Worm (Caenorhabditis elegans) whole organism, young adult: Measurements from ENCODE around the gene F36H1.12.
A peak's percentile ranks its signal among the peaks of the same experiment; 100 is the strongest.

Experiments used
- B0035.1 ChIP-seq: sonication (generic microtip); optimal IDR thresholded peaks from 2 replicates; lab custom pipeline; 2016; ENCODE audit warnings: missing genetic modification characterization, mild to moderate bottlenecking, missing compliant biosample characterization, missing genotype, missing genetic modification reagents
- F39B2.1 ChIP-seq: fragments of 200-800 bp; sonication (Bioruptor generic); IDR thresholded peaks from 2 replicates; pipeline ENCODE4 v1.3.6; 2022; ENCODE audit warnings: missing genetic modification reagents, missing genetic modification characterization, missing compliant biosample characterization
- F49E8.2 ChIP-seq: sonication (generic microtip); optimal IDR thresholded peaks from 3 replicates; lab custom pipeline; 2017; ENCODE audit warnings: missing genetic modification characterization, mild to moderate bottlenecking, missing compliant biosample characterization, antibody characterized with exemption, moderate library complexity; ENCODE audit not compliant: insufficient read depth
- K12H6.12 ChIP-seq: fragments of 200-800 bp; sonication (Bioruptor generic); optimal IDR thresholded peaks from 2 replicates; lab custom pipeline; 2018; ENCODE audit warnings: mild to moderate bottlenecking, missing genetic modification characterization, missing compliant biosample characterization
- T07F8.4 ChIP-seq: sonication (generic microtip); optimal IDR thresholded peaks from 2 replicates; lab custom pipeline; 2016; ENCODE audit warnings: mild to moderate bottlenecking, missing genetic modification characterization, moderate library complexity, missing compliant biosample characterization
- Y53G8AR.9 ChIP-seq: fragments of 200-800 bp; sonication (Bioruptor generic); conservative IDR thresholded peaks from 2 replicates; pipeline ENCODE4 v1.3.6; 2022; ENCODE audit warnings: missing genetic modification reagents, missing genetic modification characterization, missing compliant biosample characterization
- akir-1 ChIP-seq: fragments of 200-800 bp; sonication (Bioruptor generic); optimal IDR thresholded peaks from 2 replicates; lab custom pipeline; 2018; ENCODE audit warnings: mild to moderate bottlenecking, missing genetic modification characterization, moderate library complexity, missing compliant biosample characterization
- ama-1 ChIP-seq, 3 experiments: fragments of 150-350 bp in 1 of 3; sonication (generic microtip) in 2 of 3; optimal IDR thresholded peaks; 2 replicates each; lab custom pipeline; 2014 to 2018; ENCODE audit warnings: missing biosample characterization in 2 of 3, missing genetic modification characterization in 2 of 3, missing genetic modification reagents in 2 of 3
- atf-7 ChIP-seq: sonication (generic microtip); optimal IDR thresholded peaks from 2 replicates; lab custom pipeline; 2017; ENCODE audit warnings: mild to moderate bottlenecking, missing genetic modification characterization, missing compliant biosample characterization
- athp-1 ChIP-seq: sonication (generic microtip); optimal IDR thresholded peaks from 2 replicates; lab custom pipeline; 2017; ENCODE audit warnings: mild to moderate bottlenecking, missing genetic modification characterization, missing compliant biosample characterization
- bed-1 ChIP-seq: fragments of 200-800 bp; sonication (Bioruptor generic); IDR thresholded peaks from 2 replicates; pipeline ENCODE4 v1.3.6; 2022; ENCODE audit warnings: missing genetic modification reagents, missing genetic modification characterization, missing compliant biosample characterization
- ceh-27 ChIP-seq: fragments of 200-800 bp; sonication (Bioruptor generic); optimal IDR thresholded peaks from 2 replicates; lab custom pipeline; 2018; ENCODE audit warnings: mild to moderate bottlenecking, missing genetic modification characterization, moderate library complexity, missing compliant biosample characterization
- ceh-91 ChIP-seq: fragments of 200-800 bp; sonication (Bioruptor generic); IDR thresholded peaks from 2 replicates; pipeline ENCODE4 v1.3.6; 2022; ENCODE audit warnings: missing genetic modification reagents, missing genetic modification characterization, missing compliant biosample characterization
- dpl-1 ChIP-seq: fragments of 150-350 bp; optimal IDR thresholded peaks from 2 replicates; lab custom pipeline; 2014; ENCODE audit warnings: missing biosample characterization, missing genetic modification reagents, missing genetic modification characterization
- ekl-4 ChIP-seq: fragments of 200-800 bp; sonication (Bioruptor generic); IDR thresholded peaks from 2 replicates; pipeline ENCODE4 v1.3.6; 2022; ENCODE audit warnings: missing genetic modification reagents, missing genetic modification characterization, missing compliant biosample characterization
- fkh-3 ChIP-seq: sonication (generic microtip); optimal IDR thresholded peaks from 2 replicates; lab custom pipeline; 2016; ENCODE audit warnings: mild to moderate bottlenecking, missing genetic modification characterization, missing compliant biosample characterization
- him-1 ChIP-seq: sonication (generic microtip); optimal IDR thresholded peaks from 2 replicates; lab custom pipeline; 2016; ENCODE audit warnings: missing genotype, missing genetic modification reagents, missing genetic modification characterization, missing compliant biosample characterization
- hlh-12 ChIP-seq: sonication (generic microtip); optimal IDR thresholded peaks from 2 replicates; lab custom pipeline; 2016; ENCODE audit warnings: missing genetic modification characterization, missing compliant biosample characterization
- hmg-20 ChIP-seq: fragments of 200-800 bp; sonication (Bioruptor generic); IDR thresholded peaks from 2 replicates; pipeline ENCODE4 v1.3.6; 2022; ENCODE audit warnings: missing genetic modification reagents, missing genetic modification characterization, missing compliant biosample characterization
- let-526 ChIP-seq: fragments of 200-800 bp; sonication (Bioruptor generic); IDR thresholded peaks from 2 replicates; pipeline ENCODE4 v1.3.6; 2022; ENCODE audit warnings: missing genetic modification reagents, missing genetic modification characterization, missing compliant biosample characterization
- madf-10 ChIP-seq: sonication (generic microtip); optimal IDR thresholded peaks from 2 replicates; lab custom pipeline; 2016; ENCODE audit warnings: mild to moderate bottlenecking, missing genetic modification characterization, missing compliant biosample characterization
- nhr-90 ChIP-seq: sonication (generic microtip); optimal IDR thresholded peaks from 2 replicates; lab custom pipeline; 2016; ENCODE audit warnings: missing genotype, mild to moderate bottlenecking, missing genetic modification characterization, missing compliant biosample characterization
- pbrm-1 ChIP-seq: fragments of 200-800 bp; sonication (Bioruptor generic); IDR thresholded peaks from 2 replicates; pipeline ENCODE4 v1.3.6; 2022; ENCODE audit warnings: missing genetic modification reagents, missing genetic modification characterization, missing compliant biosample characterization
- pha-4 ChIP-seq: fragments of 150-350 bp; sonication (generic microtip); optimal IDR thresholded peaks from 2 replicates; lab custom pipeline; 2014; ENCODE audit warnings: missing biosample characterization, missing genetic modification reagents, missing genetic modification characterization
- rcor-1 ChIP-seq: fragments of 200-800 bp; sonication (Bioruptor generic); IDR thresholded peaks from 2 replicates; pipeline ENCODE4 v1.3.6; 2022; ENCODE audit warnings: missing genetic modification reagents, missing genetic modification characterization, missing compliant biosample characterization
- repo-1 ChIP-seq: sonication (generic microtip); optimal IDR thresholded peaks from 2 replicates; lab custom pipeline; 2017; ENCODE audit warnings: mild to moderate bottlenecking, missing genetic modification characterization, missing compliant biosample characterization
- rpc-1 ChIP-seq, 2 experiments: fragments of 150-350 bp in 1 of 2; sonication (generic microtip) in 1 of 2; optimal IDR thresholded peaks; 2 replicates each; lab custom pipeline; 2014 to 2018; ENCODE audit warnings: missing biosample characterization in 1 of 2, missing genetic modification characterization in 1 of 2, missing genetic modification reagents in 1 of 2, missing genotype in 1 of 2
- snpc-1.1 ChIP-seq: sonication (generic microtip); optimal IDR thresholded peaks from 2 replicates; lab custom pipeline; 2017; ENCODE audit warnings: missing genetic modification characterization, mild to moderate bottlenecking, missing compliant biosample characterization, antibody characterized with exemption, moderate library complexity, missing genotype, missing genetic modification reagents; ENCODE audit not compliant: insufficient read depth
- somi-1 ChIP-seq: fragments of 200-800 bp; sonication (Bioruptor generic); optimal IDR thresholded peaks from 2 replicates; lab custom pipeline; 2018; ENCODE audit warnings: mild to moderate bottlenecking, missing genetic modification characterization, missing compliant biosample characterization
- unc-130 ChIP-seq: sonication (generic microtip); optimal IDR thresholded peaks from 2 replicates; lab custom pipeline; 2016; ENCODE audit warnings: missing genetic modification reagents, missing genetic modification characterization, missing compliant biosample characterization
- unc-62 ChIP-seq: fragments of 150-350 bp; optimal IDR thresholded peaks from 2 replicates; lab custom pipeline; 2014; ENCODE audit warnings: missing biosample characterization, missing genetic modification reagents, missing genetic modification characterization
- zfh-2 ChIP-seq: fragments of 200-800 bp; sonication (Bioruptor generic); conservative IDR thresholded peaks from 2 replicates; pipeline ENCODE4 v1.3.6; 2022; ENCODE audit warnings: missing genetic modification reagents, missing genetic modification characterization, missing compliant biosample characterization
- ztf-22 ChIP-seq: fragments of 200-800 bp; sonication (Bioruptor generic); optimal IDR thresholded peaks from 2 replicates; lab custom pipeline; 2018; ENCODE audit warnings: mild to moderate bottlenecking, missing genetic modification characterization, moderate library complexity, missing compliant biosample characterization
- ztf-25 ChIP-seq: fragments of 200-800 bp; sonication (Bioruptor generic); IDR thresholded peaks from 2 replicates; pipeline ENCODE4 v1.3.6; 2022; ENCODE audit warnings: missing genetic modification reagents, missing genetic modification characterization, missing compliant biosample characterization
- ztf-26 ChIP-seq: sonication (generic microtip); optimal IDR thresholded peaks from 2 replicates; lab custom pipeline; 2017; ENCODE audit warnings: missing genetic modification characterization, missing compliant biosample characterization

Gene F36H1.12

DNA sequence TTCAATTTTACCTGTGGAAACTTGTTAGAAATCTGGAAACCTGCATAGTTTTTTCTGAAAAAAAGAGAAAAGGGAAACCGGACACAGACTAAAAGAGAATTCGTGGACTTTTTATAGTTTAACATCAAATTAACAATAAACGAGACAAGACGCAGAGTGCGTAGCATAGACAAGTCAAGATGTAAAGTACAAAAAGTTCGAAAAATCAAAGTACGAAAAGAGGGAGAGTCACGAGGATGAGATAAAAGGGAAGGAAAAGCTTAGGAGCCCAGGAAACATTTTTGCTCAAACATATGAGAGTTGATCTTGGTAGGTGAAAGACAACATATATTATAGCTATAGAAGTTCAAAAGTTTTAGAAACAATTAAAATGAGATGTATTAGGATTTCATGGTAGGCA is 44.3 kb upstream of the F36H1.12 start, which contains the start of gene M7.12:
Gene M7.12 (minus strand): TSS at position 188 of the 400 bp plus-strand sequence.
- TF ChIP-seq ceh-91 (GFP tag; lab: Robert Waterston, UW) (no peak), ama-1 (optimal IDR thresholded peaks at IDR 0.05; lab: Kevin White, UChicago) (no peak), ama-1 (GFP tag; optimal IDR thresholded peaks at IDR 0.05; lab: Kevin White, UChicago) (no peak), pha-4 (tag; lab: Kevin White, UChicago) (no peak), K12H6.12 (tag; lab: Kevin White, UChicago) (no peak), snpc-1.1 (tag; lab: Kevin White, UChicago) (no peak), pbrm-1 (GFP tag; lab: Robert Waterston, UW) (no peak), Y53G8AR.9 (GFP tag; lab: Robert Waterston, UW) (no peak), bed-1 (GFP tag; lab: Robert Waterston, UW) (no peak), athp-1 (no peak), him-1 (tag; lab: Kevin White, UChicago) (no peak)

DNA sequence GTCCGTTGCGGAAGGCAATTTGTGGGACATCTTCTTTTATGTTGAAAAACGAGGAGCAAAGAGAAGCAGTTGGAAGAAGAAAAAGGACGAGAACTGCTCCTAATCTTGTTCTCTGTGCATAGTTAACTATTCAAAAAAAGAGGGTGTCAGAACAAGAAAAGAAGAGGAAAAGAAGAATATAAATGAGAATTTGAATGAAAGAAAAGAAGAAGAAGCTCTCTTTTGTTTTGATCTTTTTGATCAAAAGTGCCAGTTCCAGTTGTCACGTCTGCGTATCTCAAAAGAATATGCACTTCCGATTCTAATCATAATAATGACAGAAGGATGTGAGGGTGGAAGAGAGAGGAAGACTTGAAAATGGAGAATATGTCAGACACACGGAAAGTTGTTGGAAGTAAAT is 41.5 kb upstream of the F36H1.12 start, which contains the start of gene M7.8:
Gene M7.8 (minus strand): TSS at position 112 of the 400 bp plus-strand sequence.
- TF ChIP-seq let-526 = no peak

DNA sequence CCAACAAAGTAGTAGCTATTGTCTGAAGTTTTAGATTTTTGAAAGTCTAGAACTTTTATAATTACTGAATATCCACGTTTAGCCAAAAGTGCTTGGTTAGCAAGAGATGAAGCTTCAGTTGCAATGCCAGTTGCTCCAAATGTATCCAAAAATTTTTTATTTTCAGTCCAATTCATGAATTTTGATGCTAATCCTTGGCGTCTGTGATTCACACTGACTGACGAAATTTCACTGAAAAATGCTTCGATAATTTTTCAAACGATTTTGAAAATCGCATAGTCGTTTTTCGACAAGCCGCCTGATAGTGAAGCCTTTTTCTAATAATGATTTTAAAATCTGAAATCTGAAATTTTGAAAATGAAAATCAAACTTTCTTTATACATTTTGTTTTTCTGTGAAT is 40.5 kb upstream of the F36H1.12 start:
- no peak for TF ChIP-seq T07F8.4
- TF ChIP-seq ekl-4 = no peak
- TF ChIP-seq repo-1 (tag; lab: Kevin White, UChicago) = no peak
- no peak for TF ChIP-seq hmg-20 (GFP tag; lab: Robert Waterston, UW)
- TF ChIP-seq pbrm-1 (GFP tag; lab: Robert Waterston, UW) = no peak
- TF ChIP-seq nhr-90 = no peak
- TF ChIP-seq unc-62 (GFP tag; lab: Kevin White, UChicago) = no peak
- no peak for TF ChIP-seq pha-4 (tag; lab: Kevin White, UChicago)
- no peak for TF ChIP-seq zfh-2 (GFP tag; lab: Robert Waterston, UW)
- no peak for TF ChIP-seq Y53G8AR.9 (GFP tag; lab: Robert Waterston, UW)
- no peak for TF ChIP-seq rcor-1 (GFP tag; lab: Robert Waterston, UW)
- TF ChIP-seq fkh-3 (tag; lab: Kevin White, UChicago) = no peak
- no peak for TF ChIP-seq madf-10 (tag; lab: Kevin White, UChicago)
- TF ChIP-seq ztf-22 = no peak
- TF ChIP-seq him-1 (tag; lab: Kevin White, UChicago) = no peak
- TF ChIP-seq ceh-27 = no peak

DNA sequence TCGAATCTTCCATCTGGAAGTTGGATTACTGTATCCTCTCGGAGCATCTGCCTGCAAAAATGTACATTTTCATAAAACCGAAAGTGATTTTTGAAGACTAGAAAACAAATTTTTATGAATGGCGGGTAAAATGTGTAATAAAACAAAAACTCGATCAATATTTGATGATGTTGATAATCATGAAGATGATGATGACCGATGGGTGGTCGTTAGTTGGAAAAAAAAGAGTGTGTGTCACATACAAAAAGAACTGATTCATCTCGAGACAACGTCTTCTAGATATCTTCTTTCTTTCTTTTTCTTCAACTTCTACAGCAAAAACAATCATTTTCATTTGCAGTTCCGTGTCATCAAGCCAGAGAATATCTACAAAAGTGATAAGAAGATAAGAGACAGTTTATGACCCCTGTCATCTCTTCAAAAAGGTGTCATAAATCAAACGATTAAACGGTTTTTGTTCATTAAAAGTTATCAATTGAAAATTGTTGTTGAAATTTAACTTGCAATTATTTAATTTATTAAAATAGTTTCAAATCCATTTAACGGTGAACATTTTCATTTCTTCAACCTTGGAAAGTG is 39.1 kb upstream of the F36H1.12 start, which contains the start of gene bcc-1:
Gene bcc-1 (minus strand): TSS at position 51 of the 579 bp plus-strand sequence.
- TF ChIP-seq somi-1 (GFP tag; lab: Kevin White, UChicago) (peak; percentile 49), ztf-26 (peak; percentile 5), akir-1 (GFP tag; lab: Kevin White, UChicago) (no peak), hlh-12 (tag; lab: Kevin White, UChicago) (no peak)
- TF ChIP-seq, all 124 proteins: peak for 2

DNA sequence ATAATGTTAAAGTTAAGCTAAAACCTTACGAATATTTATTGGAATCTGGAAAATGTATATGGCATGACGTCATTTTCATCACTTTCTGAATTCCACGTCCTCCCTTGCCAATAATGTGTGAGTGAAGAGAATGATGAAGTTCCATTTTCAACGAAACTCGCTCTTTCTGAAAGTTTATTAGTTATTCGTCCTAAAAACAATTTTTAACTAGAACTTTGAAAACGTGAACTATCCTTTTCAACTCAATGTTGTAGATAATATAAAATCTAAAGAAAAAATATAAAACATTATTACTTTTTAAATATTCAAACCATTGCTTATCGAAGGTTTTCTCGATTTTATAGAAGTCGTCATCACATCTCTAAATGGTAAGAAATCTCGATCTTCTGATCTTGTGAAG is 36.0 kb upstream of the F36H1.12 start, which contains the start of gene M7.7:
Gene M7.7 (plus strand): TSS at position 301 of the 400 bp plus-strand sequence.
- TF ChIP-seq dpl-1 (GFP tag; lab: Kevin White, UChicago) (no peak), rpc-1 (optimal IDR thresholded peaks at IDR 0.05; lab: Kevin White, UChicago) (no peak), rpc-1 (tag; optimal IDR thresholded peaks at IDR 0.05; lab: Kevin White, UChicago) (no peak), ztf-25 (no peak), F39B2.1 (GFP tag; lab: Robert Waterston, UW) (no peak), unc-130 (GFP tag; lab: Kevin White, UChicago) (no peak), F49E8.2 (tag; lab: Kevin White, UChicago) (no peak), atf-7 (tag; lab: Kevin White, UChicago) (no peak), B0035.1 (tag; lab: Kevin White, UChicago) (no peak)
